Worm (Caenorhabditis elegans) whole organism, mixed stage, embryonic: ENCODE data around the gene aff-1.

Source experiments
- bed-3 ChIP-seq: fragments of 200-800 bp; sonication (Bioruptor generic); optimal IDR thresholded peaks from 3 replicates; lab custom pipeline; 2018; ENCODE audit warnings: mild to moderate bottlenecking, missing genetic modification characterization, moderate library complexity, missing compliant biosample characterization
- blmp-1 ChIP-seq: fragments of 150-350 bp; optimal IDR thresholded peaks from 2 replicates; lab custom pipeline; 2014; ENCODE audit warnings: missing biosample characterization, missing genetic modification characterization
- ceh-39 ChIP-seq: fragments of 150-350 bp; optimal IDR thresholded peaks from 2 replicates; lab custom pipeline; 2014; ENCODE audit warnings: missing biosample characterization, missing genetic modification characterization
- ceh-43 ChIP-seq: fragments of 200-800 bp; sonication (Bioruptor generic); optimal IDR thresholded peaks from 2 replicates; lab custom pipeline; 2018; ENCODE audit warnings: mild to moderate bottlenecking, missing genetic modification characterization, moderate library complexity, missing compliant biosample characterization
- ceh-83 ChIP-seq: fragments of 200-800 bp; sonication (Bioruptor generic); optimal IDR thresholded peaks from 2 replicates; lab custom pipeline; 2018; ENCODE audit warnings: mild to moderate bottlenecking, missing genetic modification characterization, missing compliant biosample characterization
- ces-1 ChIP-seq: fragments of 150-350 bp; optimal IDR thresholded peaks from 2 replicates; lab custom pipeline; 2014; ENCODE audit warnings: missing biosample characterization, missing genetic modification reagents, missing genetic modification characterization
- cnd-1 ChIP-seq: fragments of 200-800 bp; sonication (Bioruptor generic); optimal IDR thresholded peaks from 2 replicates; lab custom pipeline; 2018; ENCODE audit warnings: mild to moderate bottlenecking, missing genetic modification characterization, missing compliant biosample characterization
- drap-1 ChIP-seq: fragments of 200-800 bp; sonication (Bioruptor generic); optimal IDR thresholded peaks from 3 replicates; lab custom pipeline; 2018; ENCODE audit warnings: mild to moderate bottlenecking, missing genetic modification characterization, missing compliant biosample characterization
- elt-1 ChIP-seq: sonication (generic microtip); optimal IDR thresholded peaks from 2 replicates; lab custom pipeline; 2017; ENCODE audit warnings: missing genetic modification characterization, mild to moderate bottlenecking, missing compliant biosample characterization, antibody characterized with exemption, moderate library complexity, borderline replicate concordance; ENCODE audit not compliant: insufficient read depth
- elt-3 ChIP-seq: fragments of 150-350 bp; optimal IDR thresholded peaks from 2 replicates; lab custom pipeline; 2014; ENCODE audit warnings: missing biosample characterization, missing genetic modification characterization
- flh-1 ChIP-seq: fragments of 200-800 bp; sonication (Bioruptor generic); optimal IDR thresholded peaks from 2 replicates; lab custom pipeline; 2018; ENCODE audit warnings: mild to moderate bottlenecking, missing genetic modification characterization, moderate library complexity, missing compliant biosample characterization
- ham-2 ChIP-seq: fragments of 200-800 bp; sonication (Bioruptor generic); optimal IDR thresholded peaks from 2 replicates; lab custom pipeline; 2018; ENCODE audit warnings: mild to moderate bottlenecking, missing genetic modification characterization, missing compliant biosample characterization
- hlh-1 ChIP-seq: fragments of 150-350 bp; optimal IDR thresholded peaks from 2 replicates; lab custom pipeline; 2014; ENCODE audit warnings: missing biosample characterization, missing genetic modification reagents, missing genetic modification characterization
- lin-13 ChIP-seq: fragments of 150-350 bp; optimal IDR thresholded peaks from 2 replicates; lab custom pipeline; 2014; ENCODE audit warnings: missing biosample characterization, missing genetic modification characterization
- lin-32 ChIP-seq: fragments of 200-800 bp; sonication (Bioruptor generic); optimal IDR thresholded peaks from 2 replicates; lab custom pipeline; 2018; ENCODE audit warnings: mild to moderate bottlenecking, missing genetic modification characterization, missing compliant biosample characterization
- lsy-2 ChIP-seq: fragments of 150-350 bp; optimal IDR thresholded peaks from 2 replicates; lab custom pipeline; 2014; ENCODE audit warnings: missing biosample characterization, missing genetic modification characterization
- mab-5 ChIP-seq: fragments of 150-350 bp; optimal IDR thresholded peaks from 2 replicates; lab custom pipeline; 2014; ENCODE audit warnings: missing biosample characterization, missing genetic modification characterization
- mep-1 ChIP-seq: fragments of 150-350 bp; optimal IDR thresholded peaks from 2 replicates; lab custom pipeline; 2017; ENCODE audit warnings: missing biosample characterization, missing genetic modification reagents, missing genetic modification characterization, inconsistent platforms
- mls-2 ChIP-seq: sonication (generic microtip); optimal IDR thresholded peaks from 2 replicates; lab custom pipeline; 2016; ENCODE audit warnings: mild to moderate bottlenecking, missing genetic modification characterization, moderate library complexity, missing compliant biosample characterization
- nhr-12 ChIP-seq: fragments of 150-350 bp; optimal IDR thresholded peaks from 2 replicates; lab custom pipeline; 2014; ENCODE audit warnings: missing biosample characterization, missing genetic modification characterization
- nhr-2 ChIP-seq: fragments of 150-350 bp; optimal IDR thresholded peaks from 2 replicates; lab custom pipeline; 2014; ENCODE audit warnings: missing biosample characterization, missing genetic modification characterization
- nhr-237 ChIP-seq: fragments of 150-350 bp; optimal IDR thresholded peaks from 2 replicates; lab custom pipeline; 2014; ENCODE audit warnings: missing biosample characterization, missing genetic modification characterization
- nhr-76 ChIP-seq: sonication (generic microtip); optimal IDR thresholded peaks from 2 replicates; lab custom pipeline; 2017; ENCODE audit warnings: missing biosample characterization, missing genetic modification characterization
- pha-4 ChIP-seq: fragments of 150-350 bp; optimal IDR thresholded peaks from 2 replicates; lab custom pipeline; 2018; ENCODE audit warnings: missing biosample characterization, missing genetic modification reagents, missing genetic modification characterization
- sem-2 ChIP-seq: fragments of 200-800 bp; sonication (Bioruptor generic); optimal IDR thresholded peaks from 2 replicates; lab custom pipeline; 2018; ENCODE audit warnings: mild to moderate bottlenecking, missing genetic modification characterization, missing compliant biosample characterization
- snpc-4 ChIP-seq: fragments of 150-350 bp; optimal IDR thresholded peaks from 2 replicates; lab custom pipeline; 2014; ENCODE audit warnings: missing biosample characterization, missing genetic modification characterization
- sptf-1 ChIP-seq: sonication (generic microtip); optimal IDR thresholded peaks from 2 replicates; lab custom pipeline; 2017; ENCODE audit warnings: mild to moderate bottlenecking, missing genetic modification characterization, moderate library complexity, missing compliant biosample characterization
- tbx-8 ChIP-seq: fragments of 200-800 bp; sonication (Bioruptor generic); optimal IDR thresholded peaks from 2 replicates; lab custom pipeline; 2018; ENCODE audit warnings: mild to moderate bottlenecking, missing genetic modification characterization, moderate library complexity, missing compliant biosample characterization
- unc-120 ChIP-seq: sonication (generic microtip); optimal IDR thresholded peaks from 2 replicates; lab custom pipeline; 2017; ENCODE audit warnings: missing genetic modification characterization, missing compliant biosample characterization; ENCODE audit not compliant: poor library complexity, severe bottlenecking
- unc-39 ChIP-seq: fragments of 150-350 bp; optimal IDR thresholded peaks from 2 replicates; lab custom pipeline; 2014; ENCODE audit warnings: missing biosample characterization, missing genetic modification characterization
- unc-62 ChIP-seq: fragments of 150-350 bp; optimal IDR thresholded peaks from 2 replicates; lab custom pipeline; 2014; ENCODE audit warnings: missing biosample characterization, missing genetic modification reagents, missing genetic modification characterization
- zip-8 ChIP-seq: fragments of 150-350 bp; optimal IDR thresholded peaks from 2 replicates; lab custom pipeline; 2014; ENCODE audit warnings: missing biosample characterization, missing genetic modification characterization
- ztf-11 ChIP-seq: fragments of 150-350 bp; optimal IDR thresholded peaks from 2 replicates; lab custom pipeline; 2014; ENCODE audit warnings: missing biosample characterization, missing genetic modification characterization

Gene aff-1

ce11 chrII:6835500-6835899, 28.1 kb downstream of the aff-1 start:
- peak; percentile 24 for TF ChIP-seq ceh-39
- peak; percentile 97 for TF ChIP-seq ces-1 (GFP tag; lab: Kevin White, UChicago)
- peak; percentile 35 for TF ChIP-seq ceh-83 (GFP tag; lab: Kevin White, UChicago)
- TF ChIP-seq unc-62 = peak; percentile 91
- no peak for TF ChIP-seq hlh-1
- TF ChIP-seq nhr-2 = peak; percentile 40

- TF ChIP-seq sptf-1 (tag; lab: Kevin White, UChicago) (peak; percentile 12), ces-1 (GFP tag; lab: Kevin White, UChicago) (peak; percentile 5), unc-62 (no peak)
These were observed 28.9 kb downstream of the aff-1 start, which contains the start of gene egl-27 for ce11 chrII:6834582-6835058. egl-27 (plus strand) TSS chrII:6835008.

- TF ChIP-seq nhr-12 (tag; lab: Kevin White, UChicago) = no peak
- peak; percentile 35 for TF ChIP-seq mls-2
- no peak for TF ChIP-seq unc-120 (tag; lab: Kevin White, UChicago)
- no peak for TF ChIP-seq flh-1 (GFP tag; lab: Kevin White, UChicago)
- TF ChIP-seq cnd-1 (tag; lab: Kevin White, UChicago) = peak; percentile 12
- TF ChIP-seq lsy-2 (tag; lab: Kevin White, UChicago) = no peak
- peak; percentile 38 for TF ChIP-seq drap-1 (GFP tag; lab: Kevin White, UChicago)
These were observed 29.7 kb downstream of the aff-1 start for ce11 chrII:6833781-6834339.

ce11 chrII:6832695-6833389, 30.7 kb downstream of the aff-1 start:
- TF ChIP-seq unc-120 (tag; lab: Kevin White, UChicago) (peak; percentile 28), lsy-2 (tag; lab: Kevin White, UChicago) (no peak), ham-2 (GFP tag; lab: Kevin White, UChicago) (peak; percentile 86), nhr-2 (no peak), ceh-39 (no peak), blmp-1 (tag; lab: Kevin White, UChicago) (no peak), tbx-8 (GFP tag; lab: Kevin White, UChicago) (no peak), flh-1 (GFP tag; lab: Kevin White, UChicago) (no peak), ces-1 (GFP tag; lab: Kevin White, UChicago) (no peak), mep-1 (tag; lab: Kevin White, UChicago) (peak; percentile 2), mab-5 (tag; lab: Kevin White, UChicago) (no peak), sptf-1 (tag; lab: Kevin White, UChicago) (no peak), ceh-43 (GFP tag; lab: Kevin White, UChicago) (no peak), nhr-76 (no peak), hlh-1 (peak; percentile 60), unc-62 (peak; percentile 30), lin-13 (tag; lab: Kevin White, UChicago) (no peak), lin-32 (GFP tag; lab: Kevin White, UChicago) (no peak), zip-8 (tag; lab: Kevin White, UChicago) (no peak), ztf-11 (no peak), pha-4 (tag; lab: Kevin White, UChicago) (no peak), snpc-4 (no peak), sem-2 (GFP tag; lab: Kevin White, UChicago) (no peak), drap-1 (GFP tag; lab: Kevin White, UChicago) (no peak), elt-1 (peak; percentile 90), nhr-12 (tag; lab: Kevin White, UChicago) (no peak), unc-39 (tag; lab: Kevin White, UChicago) (no peak), ceh-83 (GFP tag; lab: Kevin White, UChicago) (no peak), elt-3 (tag; lab: Kevin White, UChicago) (no peak), mls-2 (no peak), nhr-237 (tag; lab: Kevin White, UChicago) (no peak), bed-3 (GFP tag; lab: Kevin White, UChicago) (no peak)
